Fruit fly (Drosophila melanogaster) S2 (cell line): ENCODE measurements around the gene CG7953.

Experiments
- CG8478 ChIP-seq: fragments of >200 bp; optimal IDR thresholded peaks from 2 replicates; lab custom pipeline; 2018
- CTCF ChIP-seq, 2 experiments: fragments of >200 bp; optimal IDR thresholded peaks; 2 replicates each; lab custom pipeline; 2018

- TF ChIP-seq CG8478 (lab: Kevin White, UChicago) = no peak
- no peak for TF ChIP-seq CTCF (optimal IDR thresholded peaks at IDR 0.05; lab: Kevin White, UChicago)
Observed at dm6 chr2L:13851098-13851497, 3.4 kb downstream of the CG7953 start.
